Fruit fly (Drosophila melanogaster) whole organism, embryonic: ENCODE data around the gene Atat.

Source experiments
- B-H2 ChIP-seq: fragments of 200-800 bp; sonication (Bioruptor generic); optimal IDR thresholded peaks from 2 replicates; lab custom pipeline; 2018; ENCODE audit warnings: missing biosample characterization, mild to moderate bottlenecking, missing genetic modification characterization
- CG10267 ChIP-seq: fragments of 200-800 bp; sonication (Bioruptor generic); optimal IDR thresholded peaks from 2 replicates; lab custom pipeline; 2018; ENCODE audit warnings: missing biosample characterization, mild to moderate bottlenecking, missing genetic modification characterization, moderate library complexity
- CG13123 ChIP-seq: fragments of 200-800 bp; sonication (Bioruptor generic); optimal IDR thresholded peaks from 2 replicates; lab custom pipeline; 2016; ENCODE audit warnings: missing biosample characterization, missing genetic modification characterization
- CG13287 ChIP-seq: fragments of 200-800 bp; sonication (Bioruptor generic); IDR thresholded peaks from 2 replicates; pipeline ENCODE4 v1.3.6; 2022; ENCODE audit warnings: missing biosample characterization, missing genetic modification characterization; ENCODE audit not compliant: partially characterized antibody
- CG13894 ChIP-seq: fragments of 200-800 bp; sonication (Bioruptor generic); optimal IDR thresholded peaks from 3 replicates; lab custom pipeline; 2018; ENCODE audit warnings: missing biosample characterization, mild to moderate bottlenecking, missing genetic modification characterization, moderate library complexity
- CG16813 ChIP-seq: fragments of 200-800 bp; sonication (Bioruptor generic); IDR thresholded peaks from 3 replicates; pipeline ENCODE4 v1.3.6; 2022; ENCODE audit warnings: missing biosample characterization, missing genetic modification characterization; ENCODE audit not compliant: partially characterized antibody
- CG17912 ChIP-seq: fragments of 200-800 bp; sonication (Bioruptor generic); optimal IDR thresholded peaks from 2 replicates; lab custom pipeline; 2018; ENCODE audit warnings: missing biosample characterization, mild to moderate bottlenecking, missing genetic modification characterization
- CG18011 ChIP-seq: fragments of 200-800 bp; sonication (Bioruptor generic); optimal IDR thresholded peaks from 2 replicates; lab custom pipeline; 2017; ENCODE audit warnings: missing biosample characterization, missing genetic modification characterization, mild to moderate bottlenecking, moderate library complexity, missing genotype
- CG1832 ChIP-seq: fragments of 200-800 bp; sonication (Bioruptor generic); optimal IDR thresholded peaks from 2 replicates; lab custom pipeline; 2017; ENCODE audit warnings: missing biosample characterization, mild to moderate bottlenecking, missing genetic modification characterization, inconsistent platforms
- CG2678 ChIP-seq: fragments of 200-800 bp; sonication (Bioruptor generic); optimal IDR thresholded peaks from 3 replicates; lab custom pipeline; 2019; ENCODE audit warnings: missing biosample characterization, mild to moderate bottlenecking, missing genetic modification characterization, moderate library complexity
- CG32772 ChIP-seq: fragments of 200-800 bp; sonication (Bioruptor generic); IDR thresholded peaks from 2 replicates; pipeline ENCODE4 v1.3.6; 2022; ENCODE audit warnings: missing biosample characterization, missing genetic modification characterization
- CG33213 ChIP-seq: fragments of 200-800 bp; sonication (Bioruptor generic); optimal IDR thresholded peaks from 3 replicates; lab custom pipeline; 2016; ENCODE audit warnings: missing biosample characterization, missing genetic modification characterization
- CG4854 ChIP-seq: fragments of 200-800 bp; sonication (Bioruptor generic); optimal IDR thresholded peaks from 2 replicates; lab custom pipeline; 2016; ENCODE audit warnings: missing biosample characterization, missing genetic modification characterization, inconsistent platforms
- CG7357 ChIP-seq: fragments of 200-800 bp; sonication (Bioruptor generic); IDR thresholded peaks from 3 replicates; pipeline ENCODE4 v1.3.6; 2022; ENCODE audit warnings: missing biosample characterization, missing genetic modification characterization
- Doc3 ChIP-seq: fragments of 200-800 bp; sonication (Bioruptor generic); IDR thresholded peaks from 3 replicates; pipeline ENCODE4 v1.3.6; 2022; ENCODE audit warnings: missing biosample characterization, missing genetic modification characterization; ENCODE audit not compliant: partially characterized antibody
- Drgx ChIP-seq: fragments of 200-800 bp; sonication (Bioruptor generic); IDR thresholded peaks from 2 replicates; pipeline ENCODE4 v1.3.6; 2022; ENCODE audit warnings: missing biosample characterization, missing genetic modification characterization
- Jarid2 ChIP-seq: fragments of 200-800 bp; sonication (Bioruptor generic); optimal IDR thresholded peaks from 3 replicates; lab custom pipeline; 2017; ENCODE audit warnings: mild to moderate bottlenecking, missing biosample characterization, missing genetic modification reagents, missing genetic modification characterization
- MBD-R2 ChIP-seq: fragments of 200-800 bp; sonication (Bioruptor generic); IDR thresholded peaks from 2 replicates; pipeline ENCODE4 v1.3.6; 2022; ENCODE audit warnings: missing biosample characterization, missing genetic modification characterization
- Med ChIP-seq: fragments of 200-800 bp; sonication (Bioruptor generic); peaks from one replicate; lab custom pipeline; 2016; ENCODE audit warnings: missing biosample characterization, missing genetic modification characterization, mild to moderate bottlenecking, inconsistent platforms, moderate library complexity
- Nf-YC ChIP-seq: fragments of 200-800 bp; optimal IDR thresholded peaks from 3 replicates; lab custom pipeline; 2019; ENCODE audit warnings: missing biosample characterization, mild to moderate bottlenecking, missing genetic modification characterization, moderate library complexity
- Pdp1 ChIP-seq, 2 experiments: fragments of 200-800 bp; sonication (Bioruptor generic); optimal IDR thresholded peaks; 3 replicates each; lab custom pipeline; 2016; ENCODE audit warnings: missing biosample characterization in 2 of 2, missing genetic modification characterization in 2 of 2, mild to moderate bottlenecking in 1 of 2, moderate library complexity in 1 of 2
- Ssrp ChIP-seq: fragments of 200-800 bp; sonication (Bioruptor generic); optimal IDR thresholded peaks from 2 replicates; lab custom pipeline; 2018; ENCODE audit warnings: missing biosample characterization, mild to moderate bottlenecking, missing genetic modification characterization, moderate library complexity
- Vsx1 ChIP-seq: fragments of 200-800 bp; sonication (Bioruptor generic); optimal IDR thresholded peaks from 2 replicates; lab custom pipeline; 2017; ENCODE audit warnings: missing biosample characterization, mild to moderate bottlenecking, missing genetic modification characterization, missing genetic modification reagents
- ara ChIP-seq: fragments of 200-800 bp; sonication (Bioruptor generic); IDR thresholded peaks from 2 replicates; pipeline ENCODE4 v1.3.6; 2022; ENCODE audit warnings: missing biosample characterization, missing genetic modification characterization
- ash1 ChIP-seq: fragments of 200-800 bp; sonication (Bioruptor generic); optimal IDR thresholded peaks from 2 replicates; lab custom pipeline; 2018; ENCODE audit warnings: missing biosample characterization, mild to moderate bottlenecking, missing genetic modification characterization
- br ChIP-seq: fragments of >200 bp; optimal IDR thresholded peaks from 2 replicates; lab custom pipeline; 2017
- dm ChIP-seq: fragments of 200-800 bp; sonication (Bioruptor generic); optimal IDR thresholded peaks from 3 replicates; lab custom pipeline; 2016; ENCODE audit warnings: missing biosample characterization, missing genetic modification characterization
- en ChIP-seq: fragments of 200-800 bp; sonication (Bioruptor generic); optimal IDR thresholded peaks from 2 replicates; lab custom pipeline; 2016; ENCODE audit warnings: missing biosample characterization, missing genetic modification characterization
- ewg ChIP-seq: fragments of 200-800 bp; sonication (Bioruptor generic); optimal IDR thresholded peaks from 3 replicates; lab custom pipeline; 2017; ENCODE audit warnings: mild to moderate bottlenecking, missing biosample characterization, missing genetic modification reagents, missing genetic modification characterization
- gce ChIP-seq: fragments of 200-800 bp; sonication (Bioruptor generic); IDR thresholded peaks from 3 replicates; pipeline ENCODE4 v1.3.6; 2022; ENCODE audit warnings: missing biosample characterization, missing genetic modification characterization
- gsb ChIP-seq: fragments of 200-800 bp; sonication (Bioruptor generic); IDR thresholded peaks from 2 replicates; pipeline ENCODE4 v1.3.6; 2022; ENCODE audit warnings: missing biosample characterization, missing genetic modification characterization
- gsb-n ChIP-seq: fragments of 200-800 bp; sonication (Bioruptor generic); optimal IDR thresholded peaks from 3 replicates; lab custom pipeline; 2018; ENCODE audit warnings: missing biosample characterization, mild to moderate bottlenecking, missing genetic modification characterization
- ham ChIP-seq: fragments of 200-800 bp; sonication (Bioruptor generic); IDR thresholded peaks from 2 replicates; pipeline ENCODE4 v1.3.6; 2022; ENCODE audit warnings: missing biosample characterization, missing genetic modification characterization
- hkb ChIP-seq, 2 experiments: fragments of 200-800 bp in 1 of 2; fragments of >200 bp in 1 of 2; sonication (Bioruptor generic) in 1 of 2; IDR thresholded peaks in 1 of 2; optimal IDR thresholded peaks in 1 of 2; 2 replicates each; pipeline versions ENCODE4 v1.3.6 to Lab custom; 2017 to 2022; ENCODE audit warnings: missing biosample characterization in 1 of 2, missing genetic modification characterization in 1 of 2
- lbe ChIP-seq: fragments of 200-800 bp; sonication (Bioruptor generic); optimal IDR thresholded peaks from 2 replicates; lab custom pipeline; 2016; ENCODE audit warnings: missing biosample characterization, mild to moderate bottlenecking, missing genetic modification characterization
- lmd ChIP-seq: fragments of 200-800 bp; sonication (Bioruptor generic); IDR thresholded peaks from 2 replicates; pipeline ENCODE4 v1.3.6; 2022; ENCODE audit warnings: missing biosample characterization, missing genetic modification characterization
- nau ChIP-seq: fragments of 200-800 bp; sonication (Bioruptor generic); optimal IDR thresholded peaks from 3 replicates; lab custom pipeline; 2017; ENCODE audit warnings: missing biosample characterization, mild to moderate bottlenecking, missing genetic modification characterization, missing genetic modification reagents
- nmo ChIP-seq: fragments of 200-800 bp; sonication (Bioruptor generic); optimal IDR thresholded peaks from 2 replicates; lab custom pipeline; 2018; ENCODE audit warnings: missing biosample characterization, mild to moderate bottlenecking, missing genetic modification characterization, moderate library complexity
- nom ChIP-seq: fragments of 200-800 bp; sonication (Bioruptor generic); optimal IDR thresholded peaks from 2 replicates; lab custom pipeline; 2017; ENCODE audit warnings: missing biosample characterization, missing genetic modification characterization, mild to moderate bottlenecking, moderate library complexity, missing genetic modification reagents
- sd ChIP-seq: fragments of 200-800 bp; sonication (Bioruptor generic); optimal IDR thresholded peaks from 3 replicates; lab custom pipeline; 2018; ENCODE audit warnings: missing biosample characterization, mild to moderate bottlenecking, missing genetic modification characterization, moderate library complexity
- sim ChIP-seq: fragments of 200-800 bp; sonication (Bioruptor generic); IDR thresholded peaks from 2 replicates; pipeline ENCODE4 v1.3.6; 2022; ENCODE audit warnings: missing biosample characterization, missing genetic modification characterization
- sna ChIP-seq: fragments of 200-800 bp; sonication (Bioruptor generic); IDR thresholded peaks from 2 replicates; pipeline ENCODE4 v1.3.6; 2022; ENCODE audit warnings: missing biosample characterization, missing genetic modification characterization; ENCODE audit not compliant: partially characterized antibody
- tll ChIP-seq, 2 experiments: fragments of 200-800 bp in 1 of 2; fragments of >200 bp in 1 of 2; sonication (Bioruptor generic) in 1 of 2; optimal IDR thresholded peaks; 2 replicates each; lab custom pipeline; 2017 to 2019; ENCODE audit warnings: missing biosample characterization in 2 of 2, missing genetic modification characterization in 2 of 2, mild to moderate bottlenecking in 1 of 2, moderate library complexity in 1 of 2
- unc-4 ChIP-seq: fragments of 200-800 bp; sonication (Bioruptor generic); IDR thresholded peaks from 2 replicates; pipeline ENCODE4 v1.3.6; 2022; ENCODE audit warnings: missing biosample characterization, missing genetic modification characterization; ENCODE audit not compliant: partially characterized antibody
- zf30C ChIP-seq: fragments of 200-800 bp; sonication (Bioruptor generic); optimal IDR thresholded peaks from 3 replicates; lab custom pipeline; 2018; ENCODE audit warnings: missing biosample characterization, mild to moderate bottlenecking, missing genetic modification characterization

Atat gene

dm6 chr3L:9381602-9382001 is 45.0 kb downstream of the Atat start, which contains the start of gene Hsp23 (continued):
- TF ChIP-seq ham (GFP tag; lab: Robert Waterston, UW) (no peak), sim (GFP tag; lab: Robert Waterston, UW) (no peak), CG33213 (GFP tag; lab: Kevin White, UChicago) (no peak), gsb (GFP tag; lab: Robert Waterston, UW) (no peak), CG1832 (no peak), CG13123 (GFP tag; lab: Kevin White, UChicago) (no peak), nom (GFP tag; lab: Kevin White, UChicago) (peak; percentile 42), zf30C (no peak), lmd (GFP tag; lab: Robert Waterston, UW) (no peak), dm (GFP tag; lab: Kevin White, UChicago) (no peak), nmo (no peak), en (GFP tag; lab: Kevin White, UChicago) (no peak), CG16813 (no peak), MBD-R2 (GFP tag; lab: Robert Waterston, UW) (0 out of 2 replicates have a peak, but pooled peaks have one; percentile 9), sna (peak; percentile 38; the same call in 1 of the 2 replicates), hkb (optimal IDR thresholded peaks at IDR 0.05; lab: Kevin White, UChicago) (no peak), hkb (GFP tag; IDR thresholded peaks at IDR 0.05; lab: Robert Waterston, UW) (no peak), ara (GFP tag; lab: Robert Waterston, UW) (no peak), Ssrp (no peak), br (lab: Kevin White, UChicago) (no peak), gsb-n (no peak), CG10267 (tag; lab: Kevin White, UChicago) (no peak)

- no peak for TF ChIP-seq tll (GFP tag; optimal IDR thresholded peaks at IDR 0.05; lab: Kevin White, UChicago)
- no peak for TF ChIP-seq Jarid2 (GFP tag; lab: Kevin White, UChicago)
- peak; percentile 30 for TF ChIP-seq Med (GFP tag; lab: Kevin White, UChicago)
- peak; percentile 12 for TF ChIP-seq CG17912 (GFP tag; lab: Kevin White, UChicago)
- 0 out of 3 replicates have a peak, but pooled peaks have one; percentile 19 for TF ChIP-seq Doc3 (GFP tag; lab: Robert Waterston, UW)
- no peak for TF ChIP-seq dm (GFP tag; lab: Kevin White, UChicago)
- TF ChIP-seq unc-4 (GFP tag; lab: Robert Waterston, UW), result no peak
- peak; percentile 2; the same call in 1 of the 2 replicates for TF ChIP-seq Drgx (GFP tag; lab: Robert Waterston, UW)
- TF ChIP-seq sd (tag; lab: Kevin White, UChicago), result no peak
- TF ChIP-seq ewg, result no peak
- peak; percentile 9 for TF ChIP-seq CG18011 (GFP tag; lab: Kevin White, UChicago)
- peak in 1 of 2 experiments; percentile 16 for TF ChIP-seq Pdp1 (GFP tag; optimal IDR thresholded peaks at IDR 0.05; lab: Kevin White, UChicago)
- peak; percentile 16 for TF ChIP-seq lbe (GFP tag; lab: Kevin White, UChicago)
- TF ChIP-seq nom (GFP tag; lab: Kevin White, UChicago), result peak; percentile 41
These were observed 46.2 kb downstream of the Atat start for dm6 chr3L:9380344-9380849.

- no peak for TF ChIP-seq CG32772 (GFP tag; lab: Robert Waterston, UW)
- TF ChIP-seq gce (GFP tag; lab: Robert Waterston, UW), result no peak
- TF ChIP-seq CG4854 (GFP tag; lab: Kevin White, UChicago), result no peak
- no peak for TF ChIP-seq CG2678 (tag; lab: Kevin White, UChicago)
- no peak for TF ChIP-seq CG13894 (tag; lab: Kevin White, UChicago)
- TF ChIP-seq CG13287 (GFP tag; lab: Robert Waterston, UW), result no peak
- peak; percentile 50 for TF ChIP-seq Med (GFP tag; lab: Kevin White, UChicago)
- TF ChIP-seq Vsx1, result no peak
- TF ChIP-seq Nf-YC (tag; lab: Kevin White, UChicago), result peak; percentile 34
- peak; percentile 24 for TF ChIP-seq B-H2
- no peak for TF ChIP-seq ham (GFP tag; lab: Robert Waterston, UW)
- TF ChIP-seq unc-4 (GFP tag; lab: Robert Waterston, UW), result no peak
- TF ChIP-seq CG7357, result no peak
- no peak for TF ChIP-seq ash1
- TF ChIP-seq nau (GFP tag; lab: Kevin White, UChicago), result no peak
These were observed 46.8 kb downstream of the Atat start, which contains the start of gene Hsp67Ba for dm6 chr3L:9379484-9380343. TSS of gene Hsp67Ba (minus strand) at chr3L:9379534.
